Worm (Caenorhabditis elegans) whole organism, mixed stage, embryonic: Measurements from ENCODE around the gene rap-2.

Experiments used
- blmp-1 ChIP-seq: fragments of 150-350 bp; optimal IDR thresholded peaks from 2 replicates; lab custom pipeline; 2014; ENCODE audit warnings: missing biosample characterization, missing genetic modification characterization
- ceh-43 ChIP-seq: fragments of 200-800 bp; sonication (Bioruptor generic); optimal IDR thresholded peaks from 2 replicates; lab custom pipeline; 2018; ENCODE audit warnings: mild to moderate bottlenecking, missing genetic modification characterization, moderate library complexity, missing compliant biosample characterization
- drap-1 ChIP-seq: fragments of 200-800 bp; sonication (Bioruptor generic); optimal IDR thresholded peaks from 3 replicates; lab custom pipeline; 2018; ENCODE audit warnings: mild to moderate bottlenecking, missing genetic modification characterization, missing compliant biosample characterization
- flh-1 ChIP-seq: fragments of 200-800 bp; sonication (Bioruptor generic); optimal IDR thresholded peaks from 2 replicates; lab custom pipeline; 2018; ENCODE audit warnings: mild to moderate bottlenecking, missing genetic modification characterization, moderate library complexity, missing compliant biosample characterization
- lin-13 ChIP-seq: fragments of 150-350 bp; optimal IDR thresholded peaks from 2 replicates; lab custom pipeline; 2014; ENCODE audit warnings: missing biosample characterization, missing genetic modification characterization
- lin-32 ChIP-seq: fragments of 200-800 bp; sonication (Bioruptor generic); optimal IDR thresholded peaks from 2 replicates; lab custom pipeline; 2018; ENCODE audit warnings: mild to moderate bottlenecking, missing genetic modification characterization, missing compliant biosample characterization
- lsy-2 ChIP-seq: fragments of 150-350 bp; optimal IDR thresholded peaks from 2 replicates; lab custom pipeline; 2014; ENCODE audit warnings: missing biosample characterization, missing genetic modification characterization
- nhr-12 ChIP-seq: fragments of 150-350 bp; optimal IDR thresholded peaks from 2 replicates; lab custom pipeline; 2014; ENCODE audit warnings: missing biosample characterization, missing genetic modification characterization
- nhr-2 ChIP-seq: fragments of 150-350 bp; optimal IDR thresholded peaks from 2 replicates; lab custom pipeline; 2014; ENCODE audit warnings: missing biosample characterization, missing genetic modification characterization
- nhr-237 ChIP-seq: fragments of 150-350 bp; optimal IDR thresholded peaks from 2 replicates; lab custom pipeline; 2014; ENCODE audit warnings: missing biosample characterization, missing genetic modification characterization
- pha-4 ChIP-seq: fragments of 150-350 bp; optimal IDR thresholded peaks from 2 replicates; lab custom pipeline; 2018; ENCODE audit warnings: missing biosample characterization, missing genetic modification reagents, missing genetic modification characterization
- snpc-4 ChIP-seq: fragments of 150-350 bp; optimal IDR thresholded peaks from 2 replicates; lab custom pipeline; 2014; ENCODE audit warnings: missing biosample characterization, missing genetic modification characterization
- unc-120 ChIP-seq: sonication (generic microtip); optimal IDR thresholded peaks from 2 replicates; lab custom pipeline; 2017; ENCODE audit warnings: missing genetic modification characterization, missing compliant biosample characterization; ENCODE audit not compliant: poor library complexity, severe bottlenecking
- zip-8 ChIP-seq: fragments of 150-350 bp; optimal IDR thresholded peaks from 2 replicates; lab custom pipeline; 2014; ENCODE audit warnings: missing biosample characterization, missing genetic modification characterization

DNA sequence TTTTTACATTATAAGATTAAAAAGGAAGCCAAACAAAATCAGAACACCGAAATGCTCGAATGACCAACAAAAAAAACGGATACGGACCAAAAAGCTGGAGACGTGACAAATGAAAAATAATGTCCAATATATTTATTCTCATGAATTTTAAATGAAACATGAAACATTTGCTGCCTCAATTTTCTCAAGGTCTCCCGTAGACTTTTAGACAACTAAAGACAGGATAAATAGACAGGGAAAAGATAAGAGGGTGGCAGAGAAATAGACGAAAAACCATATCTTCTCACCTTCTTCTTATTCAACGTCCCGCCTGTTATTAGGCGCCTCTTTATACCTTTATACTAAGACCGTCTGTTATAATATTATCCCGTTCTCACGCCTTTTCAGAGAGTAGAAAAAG is 48.1 kb downstream of the rap-2 start:
- TF ChIP-seq flh-1 (GFP tag; lab: Kevin White, UChicago) (no peak), zip-8 (tag; lab: Kevin White, UChicago) (no peak), pha-4 (tag; lab: Kevin White, UChicago) (no peak), drap-1 (GFP tag; lab: Kevin White, UChicago) (no peak), nhr-2 (tag; lab: Kevin White, UChicago) (no peak), ceh-43 (GFP tag; lab: Kevin White, UChicago) (no peak), nhr-12 (tag; lab: Kevin White, UChicago) (no peak), lsy-2 (tag; lab: Kevin White, UChicago) (no peak), blmp-1 (tag; lab: Kevin White, UChicago) (no peak), snpc-4 (no peak), lin-32 (GFP tag; lab: Kevin White, UChicago) (no peak), unc-120 (tag; lab: Kevin White, UChicago) (peak; percentile 6), lin-13 (tag; lab: Kevin White, UChicago) (no peak), nhr-237 (tag; lab: Kevin White, UChicago) (no peak)
